Worm (Caenorhabditis elegans) whole organism, young adult: ENCODE measurements around the gene cyp-33C12.

Experiments
- B0261.1 ChIP-seq: sonication (generic microtip); optimal IDR thresholded peaks from 2 replicates; lab custom pipeline; 2016; ENCODE audit warnings: mild to moderate bottlenecking, missing genetic modification characterization, moderate library complexity, missing compliant biosample characterization
- C06A6.2 ChIP-seq: fragments of 200-800 bp; sonication (Bioruptor generic); conservative IDR thresholded peaks from 2 replicates; pipeline ENCODE4 v1.3.6; 2022; ENCODE audit warnings: missing genetic modification characterization, missing compliant biosample characterization
- K12H6.12 ChIP-seq: fragments of 200-800 bp; sonication (Bioruptor generic); optimal IDR thresholded peaks from 2 replicates; lab custom pipeline; 2018; ENCODE audit warnings: mild to moderate bottlenecking, missing genetic modification characterization, missing compliant biosample characterization
- Y53F4B.3 ChIP-seq: fragments of 200-800 bp; sonication (Bioruptor generic); IDR thresholded peaks from 2 replicates; pipeline ENCODE4 v1.3.6; 2022; ENCODE audit warnings: missing genetic modification reagents, missing genetic modification characterization, missing compliant biosample characterization
- aptf-2 ChIP-seq: fragments of 200-800 bp; sonication (Bioruptor generic); conservative IDR thresholded peaks from 2 replicates; pipeline ENCODE4 v1.3.6; 2022; ENCODE audit warnings: missing genetic modification reagents, missing genetic modification characterization, missing compliant biosample characterization
- bed-2 ChIP-seq: fragments of 200-800 bp; sonication (Bioruptor generic); IDR thresholded peaks from 2 replicates; pipeline ENCODE4 v1.3.6; 2022; ENCODE audit warnings: missing genetic modification reagents, missing genetic modification characterization, missing compliant biosample characterization
- cebp-2 ChIP-seq: fragments of 200-800 bp; sonication (Bioruptor generic); IDR thresholded peaks from 2 replicates; pipeline ENCODE4 v1.3.6; 2022; ENCODE audit warnings: missing genetic modification characterization, missing compliant biosample characterization
- ceh-58 ChIP-seq: fragments of 200-800 bp; sonication (Bioruptor generic); IDR thresholded peaks from 2 replicates; pipeline ENCODE4 v1.3.6; 2022; ENCODE audit warnings: missing genetic modification characterization, missing compliant biosample characterization
- ceh-79 ChIP-seq: sonication (generic microtip); optimal IDR thresholded peaks from 2 replicates; lab custom pipeline; 2017; ENCODE audit warnings: mild to moderate bottlenecking, missing genetic modification characterization, missing compliant biosample characterization
- ceh-91 ChIP-seq: fragments of 200-800 bp; sonication (Bioruptor generic); IDR thresholded peaks from 2 replicates; pipeline ENCODE4 v1.3.6; 2022; ENCODE audit warnings: missing genetic modification reagents, missing genetic modification characterization, missing compliant biosample characterization
- dpl-1 ChIP-seq: fragments of 150-350 bp; optimal IDR thresholded peaks from 2 replicates; lab custom pipeline; 2014; ENCODE audit warnings: missing biosample characterization, missing genetic modification reagents, missing genetic modification characterization
- egl-44 ChIP-seq: fragments of 200-800 bp; sonication (Bioruptor generic); IDR thresholded peaks from 2 replicates; pipeline ENCODE4 v1.3.6; 2022; ENCODE audit warnings: missing genetic modification reagents, missing genetic modification characterization, missing compliant biosample characterization
- egrh-3 ChIP-seq: fragments of 200-800 bp; sonication (Bioruptor generic); IDR thresholded peaks from 2 replicates; pipeline ENCODE4 v1.3.6; 2022; ENCODE audit warnings: missing genetic modification reagents, missing genetic modification characterization, missing compliant biosample characterization
- him-1 ChIP-seq: sonication (generic microtip); optimal IDR thresholded peaks from 2 replicates; lab custom pipeline; 2016; ENCODE audit warnings: missing genotype, missing genetic modification reagents, missing genetic modification characterization, missing compliant biosample characterization
- hlh-12 ChIP-seq: sonication (generic microtip); optimal IDR thresholded peaks from 2 replicates; lab custom pipeline; 2016; ENCODE audit warnings: missing genetic modification characterization, missing compliant biosample characterization
- hrde-1 ChIP-seq: sonication (generic microtip); optimal IDR thresholded peaks from 2 replicates; lab custom pipeline; 2016; ENCODE audit warnings: missing genetic modification characterization, mild to moderate bottlenecking, missing compliant biosample characterization, moderate library complexity, missing genotype, missing genetic modification reagents, borderline replicate concordance
- lin-40 ChIP-seq: sonication (generic microtip); optimal IDR thresholded peaks from 2 replicates; lab custom pipeline; 2016; ENCODE audit warnings: missing genetic modification characterization, mild to moderate bottlenecking, missing compliant biosample characterization, missing genotype, missing genetic modification reagents
- madf-10 ChIP-seq: sonication (generic microtip); optimal IDR thresholded peaks from 2 replicates; lab custom pipeline; 2016; ENCODE audit warnings: mild to moderate bottlenecking, missing genetic modification characterization, missing compliant biosample characterization
- mes-4 ChIP-seq: sonication (generic microtip); optimal IDR thresholded peaks from 2 replicates; lab custom pipeline; 2016; ENCODE audit warnings: missing genotype, missing genetic modification characterization, missing compliant biosample characterization
- nhr-80 ChIP-seq: sonication (generic microtip); optimal IDR thresholded peaks from 2 replicates; lab custom pipeline; 2016; ENCODE audit warnings: missing genetic modification characterization, missing compliant biosample characterization
- snpc-1.3 ChIP-seq: sonication (generic microtip); optimal IDR thresholded peaks from 2 replicates; lab custom pipeline; 2017; ENCODE audit warnings: missing genetic modification characterization, mild to moderate bottlenecking, missing compliant biosample characterization, antibody characterized with exemption, moderate library complexity, missing genotype, missing genetic modification reagents; ENCODE audit not compliant: insufficient read depth
- somi-1 ChIP-seq: fragments of 200-800 bp; sonication (Bioruptor generic); optimal IDR thresholded peaks from 2 replicates; lab custom pipeline; 2018; ENCODE audit warnings: mild to moderate bottlenecking, missing genetic modification characterization, missing compliant biosample characterization
- sptf-2 ChIP-seq: fragments of 200-800 bp; sonication (Bioruptor generic); optimal IDR thresholded peaks from 2 replicates; lab custom pipeline; 2018; ENCODE audit warnings: mild to moderate bottlenecking, missing genetic modification characterization, missing compliant biosample characterization
- unc-62 ChIP-seq: fragments of 150-350 bp; optimal IDR thresholded peaks from 2 replicates; lab custom pipeline; 2014; ENCODE audit warnings: missing biosample characterization, missing genetic modification reagents, missing genetic modification characterization
- ztf-3 ChIP-seq: fragments of 200-800 bp; sonication (Bioruptor generic); optimal IDR thresholded peaks from 2 replicates; lab custom pipeline; 2018; ENCODE audit warnings: mild to moderate bottlenecking, missing genetic modification characterization, missing compliant biosample characterization

Gene cyp-33C12

ce11 chrV:2155232-2155631, 49.0 kb downstream of the cyp-33C12 start, which contains the start of gene srbc-21 (continued):
- TF ChIP-seq C06A6.2 (no peak), unc-62 (GFP tag; lab: Kevin White, UChicago) (no peak), egrh-3 (GFP tag; lab: Robert Waterston, UW) (no peak), ztf-3 (GFP tag; lab: Kevin White, UChicago) (no peak), cebp-2 (GFP tag; lab: Robert Waterston, UW) (no peak), K12H6.12 (no peak)

ce11 chrV:2153274-2153673, 50.9 kb downstream of the cyp-33C12 start, which contains the start of gene srbc-23:
Gene srbc-23, plus strand, starts transcription at chrV:2153574.
- no peak for TF ChIP-seq nhr-80 (tag; lab: Kevin White, UChicago)

ce11 chrV:2151458-2151857, 52.7 kb downstream of the cyp-33C12 start, which contains the start of gene srbc-24:
Gene srbc-24, plus strand, starts transcription at chrV:2151758.
- TF ChIP-seq him-1: no peak
- no peak for TF ChIP-seq madf-10 (tag; lab: Kevin White, UChicago)
- TF ChIP-seq B0261.1 (tag; lab: Kevin White, UChicago): no peak
- no peak for TF ChIP-seq hlh-12 (tag; lab: Kevin White, UChicago)
- TF ChIP-seq hrde-1: no peak
- TF ChIP-seq somi-1: no peak
- TF ChIP-seq ceh-58 (GFP tag; lab: Robert Waterston, UW): no peak
- TF ChIP-seq snpc-1.3 (tag; lab: Kevin White, UChicago): no peak
- TF ChIP-seq aptf-2 (GFP tag; lab: Robert Waterston, UW): no peak
- no peak for TF ChIP-seq sptf-2 (GFP tag; lab: Kevin White, UChicago)
- TF ChIP-seq Y53F4B.3: no peak
- TF ChIP-seq egl-44: no peak
- no peak for TF ChIP-seq ztf-3 (GFP tag; lab: Kevin White, UChicago)
- TF ChIP-seq bed-2 (GFP tag; lab: Robert Waterston, UW): no peak
- no peak for TF ChIP-seq ceh-91 (GFP tag; lab: Robert Waterston, UW)
- no peak for TF ChIP-seq ceh-79 (tag; lab: Kevin White, UChicago)
- no peak for TF ChIP-seq lin-40
- TF ChIP-seq mes-4 (tag; lab: Kevin White, UChicago): no peak
- TF ChIP-seq dpl-1: no peak
- TF ChIP-seq, all 124 proteins: peak for 0
